Fruit fly (Drosophila melanogaster): ENCODE measurements around the gene CG32086.

The CG32086 gene

DNA sequence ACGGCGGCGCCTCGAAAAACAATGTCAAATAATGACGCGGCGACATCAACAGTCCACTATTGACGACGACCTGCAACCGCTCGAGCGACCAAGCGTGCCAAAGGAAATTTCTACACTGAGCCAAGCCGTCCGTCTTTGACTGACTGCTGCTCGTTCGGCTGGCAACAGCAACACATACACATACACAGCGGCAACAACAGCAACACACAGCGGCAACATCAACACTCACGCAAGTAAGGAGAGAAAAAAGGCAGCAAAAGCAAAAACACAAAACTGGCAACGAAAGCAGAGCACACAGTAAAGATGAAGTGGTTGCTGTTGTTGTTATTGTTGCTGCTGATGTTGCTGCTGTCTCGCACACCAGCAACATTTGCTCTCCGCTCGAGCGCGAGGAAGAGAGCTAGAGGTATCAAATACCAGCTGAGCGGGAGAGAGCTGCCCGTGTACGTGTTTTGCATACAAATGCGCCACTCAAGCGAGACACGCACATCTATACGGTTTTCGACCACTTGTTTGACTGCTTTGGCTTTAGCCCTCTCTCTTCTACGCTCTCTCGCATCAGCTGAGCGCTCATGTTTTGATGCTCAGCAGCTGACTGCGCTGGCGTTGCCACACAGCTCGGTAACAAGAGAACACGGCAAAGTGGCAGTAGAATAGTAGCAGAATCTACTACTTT lies 30.7 kb downstream of the CG32086 start (continued):
- TF ChIP-seq CG15269 (tag; optimal IDR thresholded peaks at IDR 0.05) = peak; percentile 49
- no peak for TF ChIP-seq ac (GFP tag; optimal IDR thresholded peaks at IDR 0.05)
- peak; percentile 59 for TF ChIP-seq ftz-f1 (GFP tag; optimal IDR thresholded peaks at IDR 0.05)
- TF ChIP-seq CG13296 (GFP tag; optimal IDR thresholded peaks at IDR 0.05) = peak; percentile 44
- no peak for TF ChIP-seq CG16815 (GFP tag; optimal IDR thresholded peaks at IDR 0.05)
- TF ChIP-seq unc-4 (GFP tag; IDR thresholded peaks at IDR 0.05; ENCODE audit: partially characterized antibody) = peak; percentile 62
- TF ChIP-seq CG8359 (GFP tag; optimal IDR thresholded peaks at IDR 0.05; ENCODE audit: borderline replicate concordance) = no peak
- peak; percentile 69 for TF ChIP-seq CG12071 (GFP tag; optimal IDR thresholded peaks at IDR 0.05)
- no peak for TF ChIP-seq lov (optimal IDR thresholded peaks at IDR 0.05)
- TF ChIP-seq lov (GFP tag; IDR thresholded peaks at IDR 0.05) = peak; percentile 68; the same call in 1 of the 3 replicates
- 0 out of 2 replicates have a peak, but pooled peaks have one; percentile 6 for TF ChIP-seq toy (GFP tag; IDR thresholded peaks at IDR 0.05)
- no peak for TF ChIP-seq Sox100B (GFP tag; optimal IDR thresholded peaks at IDR 0.05)
- TF ChIP-seq CG10462 (GFP tag; optimal IDR thresholded peaks at IDR 0.05) = no peak
- TF ChIP-seq CG10267 (tag; optimal IDR thresholded peaks at IDR 0.05) = peak; percentile 21
- TF ChIP-seq CG8944 (GFP tag; optimal IDR thresholded peaks at IDR 0.05) = no peak
- TF ChIP-seq tin (GFP tag; optimal IDR thresholded peaks at IDR 0.05) = peak; percentile 7
- no peak for TF ChIP-seq insv (GFP tag; optimal IDR thresholded peaks at IDR 0.05)
- no peak for TF ChIP-seq Elba2 (GFP tag; optimal IDR thresholded peaks at IDR 0.05)
- TF ChIP-seq CG15011 (GFP tag; optimal IDR thresholded peaks at IDR 0.05) = no peak
- peak; percentile 26 for TF ChIP-seq CG17385 (GFP tag; optimal IDR thresholded peaks at IDR 0.05)
- peak; percentile 29 for TF ChIP-seq vfl (GFP tag; optimal IDR thresholded peaks at IDR 0.05)
- peak; percentile 17 for TF ChIP-seq salm (tag; optimal IDR thresholded peaks at IDR 0.05)
- TF ChIP-seq bowl (GFP tag; IDR thresholded peaks at IDR 0.05) = no peak
- no peak for TF ChIP-seq CG9797 (GFP tag; optimal IDR thresholded peaks at IDR 0.05)
- peak; percentile 57 for TF ChIP-seq CrebB (tag; optimal IDR thresholded peaks at IDR 0.05)
- TF ChIP-seq MESR4 (GFP tag; optimal IDR thresholded peaks at IDR 0.05) = no peak
- peak; percentile 79 to 97 for TF ChIP-seq crp (GFP tag; optimal IDR thresholded peaks at IDR 0.05)
- no peak for TF ChIP-seq maf-S (GFP tag; optimal IDR thresholded peaks at IDR 0.05)
- peak; percentile 92 for TF ChIP-seq Med (GFP tag)
- no peak for TF ChIP-seq CG17568 (GFP tag; optimal IDR thresholded peaks at IDR 0.05)
- TF ChIP-seq CG8765 (GFP tag; IDR thresholded peaks at IDR 0.05) = peak; percentile 61; the same call in 1 of the 2 replicates
- TF ChIP-seq CG6765 (GFP tag; optimal IDR thresholded peaks at IDR 0.05) = peak; percentile 48
- peak; percentile 0 for TF ChIP-seq bigmax (GFP tag; optimal IDR thresholded peaks at IDR 0.05)
- peak; percentile 4 for TF ChIP-seq nmo (GFP tag; optimal IDR thresholded peaks at IDR 0.05)
- peak; percentile 4 for TF ChIP-seq CG8089 (GFP tag; optimal IDR thresholded peaks at IDR 0.05)
- no peak for TF ChIP-seq CG8290 (GFP tag; optimal IDR thresholded peaks at IDR 0.05)
- TF ChIP-seq CG8290 (tag; optimal IDR thresholded peaks at IDR 0.05) = peak in 1 of 2 experiments; percentile 73
- peak; percentile 14 for TF ChIP-seq CTCF (GFP tag; optimal IDR thresholded peaks at IDR 0.05)
- no peak for TF ChIP-seq twi (tag; optimal IDR thresholded peaks at IDR 0.05)
- TF ChIP-seq Hand (GFP tag; optimal IDR thresholded peaks at IDR 0.05) = peak; percentile 72
- peak; percentile 60; the same call in 2 of the 3 replicates for TF ChIP-seq sr (GFP tag; IDR thresholded peaks at IDR 0.05)
- no peak for TF ChIP-seq CG5953 (GFP tag; IDR thresholded peaks at IDR 0.05)
- TF ChIP-seq CG1024 (GFP tag; IDR thresholded peaks at IDR 0.05) = 0 out of 2 replicates have a peak, but pooled peaks have one; percentile 6
- no peak for TF ChIP-seq CG31224 (GFP tag; IDR thresholded peaks at IDR 0.05)
- TF ChIP-seq CG11398 (GFP tag; optimal IDR thresholded peaks at IDR 0.05) = no peak
- no peak for TF ChIP-seq Dip2 (GFP tag; IDR thresholded peaks at IDR 0.05)
- no peak for TF ChIP-seq Hr39 (optimal IDR thresholded peaks at IDR 0.05)
- no peak for TF ChIP-seq danr (GFP tag; IDR thresholded peaks at IDR 0.05)
- peak; percentile 32 for TF ChIP-seq Blimp-1 (GFP tag; optimal IDR thresholded peaks at IDR 0.05)
- no peak for TF ChIP-seq tgo (GFP tag; IDR thresholded peaks at IDR 0.05)
- peak; percentile 15 for TF ChIP-seq HLHmδ (GFP tag; optimal IDR thresholded peaks at IDR 0.05)
